Worm (Caenorhabditis elegans) whole organism, midembryonic: ENCODE results near the gene T24B8.4.

Source experiments
- T22C8.4 ChIP-seq: fragments of 200-800 bp; sonication (Bioruptor generic); IDR thresholded peaks from 2 replicates; pipeline ENCODE4 v1.3.6; 2022; ENCODE audit warnings: missing genetic modification characterization, missing compliant biosample characterization
- cog-1 ChIP-seq: sonication (generic microtip); optimal IDR thresholded peaks from 2 replicates; lab custom pipeline; 2016; ENCODE audit warnings: missing genetic modification characterization, missing compliant biosample characterization
- flt-1 ChIP-seq: fragments of 200-800 bp; sonication (Bioruptor generic); IDR thresholded peaks from 2 replicates; pipeline ENCODE4 v1.3.6; 2022; ENCODE audit warnings: missing genetic modification characterization, missing compliant biosample characterization
- klf-2 ChIP-seq: fragments of 200-800 bp; sonication (Bioruptor generic); conservative IDR thresholded peaks from 2 replicates; pipeline ENCODE4 v1.3.6; 2022; ENCODE audit warnings: missing genetic modification reagents, missing genetic modification characterization, missing compliant biosample characterization
- ztf-29 ChIP-seq: fragments of 200-800 bp; sonication (Bioruptor generic); IDR thresholded peaks from 2 replicates; pipeline ENCODE4 v1.3.6; 2022; ENCODE audit warnings: missing genetic modification reagents, missing genetic modification characterization, missing compliant biosample characterization

DNA sequence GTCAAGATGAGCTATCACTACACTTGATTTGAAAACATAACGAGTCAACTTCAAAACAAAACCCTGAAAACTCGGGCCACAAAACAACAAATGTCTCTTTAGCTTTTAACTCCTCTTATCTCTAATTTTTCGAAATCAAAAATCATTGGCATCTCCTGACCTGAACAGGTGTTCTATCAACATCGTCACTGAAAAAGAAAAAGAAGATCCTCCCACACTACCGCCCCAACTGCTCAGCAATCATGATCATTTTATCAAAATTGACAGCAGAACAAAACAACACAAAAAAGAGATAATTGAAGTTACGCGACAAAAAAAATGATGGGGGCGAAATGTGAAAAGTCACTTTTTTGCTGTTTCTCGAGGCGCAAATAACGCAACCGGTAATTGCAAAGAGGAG is 7.7 kb upstream of the T24B8.4 start:
- no peak for TF ChIP-seq ztf-29 (GFP tag; lab: Robert Waterston, UW)
- TF ChIP-seq cog-1 (tag; lab: Kevin White, UChicago): no peak
- no peak for TF ChIP-seq flt-1 (GFP tag; lab: Robert Waterston, UW)
- no peak for TF ChIP-seq T22C8.4 (GFP tag; lab: Robert Waterston, UW)
- no peak for TF ChIP-seq klf-2 (GFP tag; lab: Robert Waterston, UW)
